Worm (Caenorhabditis elegans): ENCODE measurements around the gene T16G12.1.

- TF ChIP-seq ref-1 (GFP tag; conservative IDR thresholded peaks at IDR 0.05) (no peak), flt-1 (GFP tag; IDR thresholded peaks at IDR 0.05) (no peak), cog-1 (tag; optimal IDR thresholded peaks at IDR 0.05) (no peak)
Measured at ce11 chrIII:10085103-10085502, 35.4 kb upstream of the T16G12.1 start, which contains the start of gene T16H12.13.

Data from whole organism, midembryonic.